Fruit fly (Drosophila melanogaster): ENCODE measurements around the gene Sec24CD.

The Sec24CD gene

dm6 chr2L:2190684-2191083, 46.0 kb downstream of the Sec24CD start:
- TF ChIP-seq CG17801 (GFP tag; optimal IDR thresholded peaks at IDR 0.05; ENCODE audit: partially characterized antibody), result no peak

- TF ChIP-seq CG17801 (GFP tag; optimal IDR thresholded peaks at IDR 0.05; ENCODE audit: partially characterized antibody), result no peak
Observed at dm6 chr2L:2189100-2189499, 47.5 kb downstream of the Sec24CD start.

dm6 chr2L:2187411-2187810, 49.2 kb downstream of the Sec24CD start:
- TF ChIP-seq CG17801 (GFP tag; optimal IDR thresholded peaks at IDR 0.05; ENCODE audit: partially characterized antibody), result no peak

dm6 chr2L:2185373-2185772, 51.3 kb downstream of the Sec24CD start:
- TF ChIP-seq CG17801 (GFP tag; optimal IDR thresholded peaks at IDR 0.05; ENCODE audit: partially characterized antibody), result no peak

dm6 chr2L:2184659-2185058, 52.0 kb downstream of the Sec24CD start:
- TF ChIP-seq CG17801 (GFP tag; optimal IDR thresholded peaks at IDR 0.05; ENCODE audit: partially characterized antibody), result no peak

- no peak for TF ChIP-seq CG17801 (GFP tag; optimal IDR thresholded peaks at IDR 0.05; ENCODE audit: partially characterized antibody)
Observed at dm6 chr2L:2184129-2184528, 52.5 kb downstream of the Sec24CD start.

- TF ChIP-seq CG17801 (GFP tag; optimal IDR thresholded peaks at IDR 0.05; ENCODE audit: partially characterized antibody), result no peak
Observed at dm6 chr2L:2182735-2183340, 53.8 kb downstream of the Sec24CD start.

- no peak for TF ChIP-seq CG17801 (GFP tag; optimal IDR thresholded peaks at IDR 0.05; ENCODE audit: partially characterized antibody)
Observed at dm6 chr2L:2181971-2182643, 54.5 kb downstream of the Sec24CD start.
